Worm (Caenorhabditis elegans) whole organism, L3 larva: Measurements from ENCODE around the gene T09A5.4.

Source experiments
- aly-2 ChIP-seq: fragments of 150-350 bp; optimal IDR thresholded peaks from 2 replicates; lab custom pipeline; 2014; ENCODE audit warnings: missing biosample characterization, missing genetic modification characterization
- ceh-9 ChIP-seq: sonication (generic microtip); optimal IDR thresholded peaks from 2 replicates; lab custom pipeline; 2018; ENCODE audit warnings: missing biosample characterization, missing genetic modification characterization
- elt-2 ChIP-seq: sonication (generic microtip); optimal IDR thresholded peaks from 2 replicates; lab custom pipeline; 2016; ENCODE audit warnings: missing genetic modification reagents, mild to moderate bottlenecking, missing genetic modification characterization, missing compliant biosample characterization
- nhr-12 ChIP-seq: fragments of 150-350 bp; optimal IDR thresholded peaks from 2 replicates; lab custom pipeline; 2014; ENCODE audit warnings: missing biosample characterization, missing genetic modification characterization
- nhr-25 ChIP-seq: sonication (generic microtip); optimal IDR thresholded peaks from 2 replicates; lab custom pipeline; 2017; ENCODE audit warnings: missing biosample characterization, missing genetic modification characterization
- nhr-76 ChIP-seq: fragments of 150-350 bp; sonication (generic microtip); optimal IDR thresholded peaks from 5 replicates; lab custom pipeline; 2014; ENCODE audit warnings: missing biosample characterization, missing genetic modification characterization
- pqm-1 ChIP-seq: fragments of 150-350 bp; optimal IDR thresholded peaks from 2 replicates; lab custom pipeline; 2017; ENCODE audit warnings: missing biosample characterization, missing genetic modification characterization, inconsistent platforms
- skn-1 ChIP-seq: fragments of 150-350 bp; optimal IDR thresholded peaks from 2 replicates; lab custom pipeline; 2014; ENCODE audit warnings: missing biosample characterization, missing genetic modification characterization
- unc-62 ChIP-seq: fragments of 150-350 bp; sonication (generic microtip); optimal IDR thresholded peaks from 4 replicates; lab custom pipeline; 2014; ENCODE audit warnings: missing biosample characterization, missing genetic modification reagents, missing genetic modification characterization
- zag-1 ChIP-seq: fragments of 150-350 bp; optimal IDR thresholded peaks from 2 replicates; lab custom pipeline; 2014; ENCODE audit warnings: missing biosample characterization, missing genetic modification characterization

ce11 chrII:7892761-7893272, 46.8 kb downstream of the T09A5.4 start, which contains the start of gene ptc-1:
- TF ChIP-seq elt-2 (tag; lab: Kevin White, UChicago) (no peak), unc-62 (no peak), aly-2 (no peak), nhr-12 (tag; lab: Kevin White, UChicago) (no peak), nhr-76 (no peak), zag-1 (tag; lab: Kevin White, UChicago) (no peak), ceh-9 (tag; lab: Kevin White, UChicago) (no peak), pqm-1 (tag; lab: Kevin White, UChicago) (no peak), skn-1 (tag; lab: Kevin White, UChicago) (no peak), nhr-25 (no peak)
